Fruit fly (Drosophila melanogaster) whole organism: ENCODE measurements around the gene Rab1.

Experiments used
- CG8478 ChIP-seq: fragments of >200 bp; optimal IDR thresholded peaks from 2 replicates; lab custom pipeline; 2018; ENCODE audit warnings: inconsistent platforms
- Dll ChIP-seq: fragments of >200 bp; optimal IDR thresholded peaks from 2 replicates; lab custom pipeline; 2017
- EcR ChIP-seq, 2 experiments: fragments of >200 bp; optimal IDR thresholded peaks; 2 replicates each; lab custom pipeline; 2017; ENCODE audit warnings: missing biosample characterization in 2 of 2, missing genetic modification characterization in 2 of 2, missing genetic modification reagents in 2 of 2
- pan ChIP-seq: fragments of >200 bp; optimal IDR thresholded peaks from 2 replicates; lab custom pipeline; 2017
- psq ChIP-seq: fragments of >200 bp; optimal IDR thresholded peaks from 2 replicates; lab custom pipeline; 2017
- usp ChIP-seq: fragments of >200 bp; optimal IDR thresholded peaks from 2 replicates; lab custom pipeline; 2017; ENCODE audit warnings: missing biosample characterization, missing genetic modification characterization, mixed read lengths

DNA sequence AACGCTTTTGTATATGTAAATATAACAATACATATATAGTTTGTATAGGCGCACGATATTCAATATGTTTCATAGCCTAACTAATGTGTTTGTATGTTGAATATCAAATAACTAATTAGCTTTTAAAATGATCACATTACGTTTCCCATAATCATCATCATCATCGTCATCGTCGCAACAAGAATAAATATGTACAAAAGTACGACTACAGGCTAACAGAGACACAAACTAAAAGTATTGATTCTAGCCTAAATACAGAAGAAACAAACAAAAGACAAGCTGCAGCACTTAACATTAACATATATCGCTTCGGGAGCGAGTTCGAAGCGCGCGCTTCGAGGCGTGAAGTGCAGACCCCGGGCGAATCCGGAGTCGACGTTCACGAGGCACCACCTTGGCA lies 2.3 kb upstream of the Rab1 start:
- no peak for TF ChIP-seq CG8478
- no peak for TF ChIP-seq Dll (lab: Kevin White, UChicago)
- no peak for TF ChIP-seq EcR (GFP tag; optimal IDR thresholded peaks at IDR 0.05; lab: Kevin White, UChicago)
- no peak for TF ChIP-seq psq
- TF ChIP-seq pan (lab: Kevin White, UChicago), result no peak
- no peak for TF ChIP-seq usp
